Fruit fly (Drosophila melanogaster) whole organism, embryonic: ENCODE measurements around the gene CG6414.

Source experiments
- Adf1 ChIP-seq: fragments of 200-800 bp; sonication (Bioruptor generic); IDR thresholded peaks from 2 replicates; pipeline ENCODE4 v1.3.6; 2022; ENCODE audit warnings: missing biosample characterization, missing genetic modification characterization
- Atf-2 ChIP-seq: fragments of 200-800 bp; sonication (Bioruptor generic); optimal IDR thresholded peaks from 2 replicates; lab custom pipeline; 2016; ENCODE audit warnings: missing biosample characterization, missing genetic modification characterization
- B-H2 ChIP-seq: fragments of 200-800 bp; sonication (Bioruptor generic); optimal IDR thresholded peaks from 2 replicates; lab custom pipeline; 2018; ENCODE audit warnings: missing biosample characterization, mild to moderate bottlenecking, missing genetic modification characterization
- Bdp1 ChIP-seq: fragments of 200-800 bp; sonication (Bioruptor generic); optimal IDR thresholded peaks from 3 replicates; lab custom pipeline; 2016; ENCODE audit warnings: missing biosample characterization, missing genetic modification characterization
- CG11696 ChIP-seq: fragments of 200-800 bp; sonication (Bioruptor generic); IDR thresholded peaks from 2 replicates; pipeline ENCODE4 v1.3.6; 2022; ENCODE audit warnings: missing biosample characterization, missing genetic modification characterization
- CG13287 ChIP-seq: fragments of 200-800 bp; sonication (Bioruptor generic); IDR thresholded peaks from 2 replicates; pipeline ENCODE4 v1.3.6; 2022; ENCODE audit warnings: missing biosample characterization, missing genetic modification characterization; ENCODE audit not compliant: partially characterized antibody
- CG13296 ChIP-seq: fragments of 200-800 bp; sonication (Bioruptor generic); optimal IDR thresholded peaks from 3 replicates; lab custom pipeline; 2018; ENCODE audit warnings: missing biosample characterization, mild to moderate bottlenecking, missing genetic modification characterization
- CG13775 ChIP-seq: fragments of 200-800 bp; sonication (Bioruptor generic); optimal IDR thresholded peaks from 3 replicates; lab custom pipeline; 2017; ENCODE audit warnings: missing biosample characterization, mild to moderate bottlenecking, missing genetic modification characterization
- CG14710 ChIP-seq: fragments of 200-800 bp; sonication (Bioruptor generic); optimal IDR thresholded peaks from 3 replicates; lab custom pipeline; 2019; ENCODE audit warnings: missing biosample characterization, mild to moderate bottlenecking, missing genetic modification characterization, moderate library complexity
- CG15073 ChIP-seq: fragments of 200-800 bp; sonication (Bioruptor generic); optimal IDR thresholded peaks from 2 replicates; lab custom pipeline; 2016; ENCODE audit warnings: missing biosample characterization, missing genetic modification characterization
- CG16813 ChIP-seq: fragments of 200-800 bp; sonication (Bioruptor generic); IDR thresholded peaks from 3 replicates; pipeline ENCODE4 v1.3.6; 2022; ENCODE audit warnings: missing biosample characterization, missing genetic modification characterization; ENCODE audit not compliant: partially characterized antibody
- CG17359 ChIP-seq: fragments of 200-800 bp; sonication (Bioruptor generic); optimal IDR thresholded peaks from 3 replicates; lab custom pipeline; 2018; ENCODE audit warnings: missing biosample characterization, mild to moderate bottlenecking, missing genetic modification characterization, moderate library complexity
- CG17829 ChIP-seq: fragments of 200-800 bp; optimal IDR thresholded peaks from 2 replicates; lab custom pipeline; 2019; ENCODE audit warnings: missing biosample characterization, mild to moderate bottlenecking, missing genetic modification characterization, moderate library complexity
- CG2116 ChIP-seq: fragments of 200-800 bp; sonication (Bioruptor generic); optimal IDR thresholded peaks from 3 replicates; lab custom pipeline; 2018; ENCODE audit warnings: missing biosample characterization, mild to moderate bottlenecking, missing genetic modification characterization
- CG2889 ChIP-seq: fragments of 200-800 bp; sonication (Bioruptor generic); IDR thresholded peaks from 3 replicates; pipeline ENCODE4 v1.3.6; 2022; ENCODE audit warnings: missing biosample characterization, missing genetic modification characterization
- CG31365 ChIP-seq: fragments of 200-800 bp; sonication (Bioruptor generic); optimal IDR thresholded peaks from 2 replicates; lab custom pipeline; 2018; ENCODE audit warnings: missing biosample characterization, mild to moderate bottlenecking, missing genetic modification characterization
- CG9609 ChIP-seq: fragments of 200-800 bp; sonication (Bioruptor generic); optimal IDR thresholded peaks from 3 replicates; lab custom pipeline; 2016; ENCODE audit warnings: missing biosample characterization, missing genetic modification characterization
- Dll ChIP-seq: fragments of 200-800 bp; sonication (Bioruptor generic); IDR thresholded peaks from 4 replicates; pipeline ENCODE4 v1.3.6; 2022; ENCODE audit warnings: missing biosample characterization, missing genetic modification characterization; ENCODE audit not compliant: partially characterized antibody
- HLH3B ChIP-seq: fragments of 200-800 bp; sonication (Bioruptor generic); IDR thresholded peaks from 2 replicates; pipeline ENCODE4 v1.3.6; 2022; ENCODE audit warnings: missing biosample characterization, missing genetic modification characterization
- MESR4 ChIP-seq: fragments of 200-800 bp; sonication (Bioruptor generic); optimal IDR thresholded peaks from 2 replicates; lab custom pipeline; 2018; ENCODE audit warnings: missing biosample characterization, mild to moderate bottlenecking, missing genetic modification characterization, moderate library complexity
- Max ChIP-seq: fragments of 200-800 bp; sonication (Bioruptor generic); optimal IDR thresholded peaks from 2 replicates; lab custom pipeline; 2016; ENCODE audit warnings: missing biosample characterization, mild to moderate bottlenecking, missing genetic modification characterization
- NFAT ChIP-seq: fragments of 200-800 bp; sonication (Bioruptor generic); IDR thresholded peaks from 2 replicates; pipeline ENCODE4 v1.3.6; 2022; ENCODE audit warnings: missing biosample characterization, missing genetic modification characterization
- Oaz ChIP-seq: fragments of 200-800 bp; sonication (Bioruptor generic); IDR thresholded peaks from 2 replicates; pipeline ENCODE4 v1.3.6; 2022; ENCODE audit warnings: missing biosample characterization, missing genetic modification characterization
- Pdp1 ChIP-seq, 2 experiments: fragments of 200-800 bp; sonication (Bioruptor generic); optimal IDR thresholded peaks; 3 replicates each; lab custom pipeline; 2016; ENCODE audit warnings: missing biosample characterization in 2 of 2, missing genetic modification characterization in 2 of 2, mild to moderate bottlenecking in 1 of 2, moderate library complexity in 1 of 2
- Poxn ChIP-seq: fragments of 200-800 bp; sonication (Bioruptor generic); IDR thresholded peaks from 2 replicates; pipeline ENCODE4 v1.3.6; 2022; ENCODE audit warnings: missing biosample characterization, missing genetic modification characterization
- Sox100B ChIP-seq: fragments of 200-800 bp; sonication (Bioruptor generic); optimal IDR thresholded peaks from 3 replicates; lab custom pipeline; 2018; ENCODE audit warnings: missing biosample characterization, mild to moderate bottlenecking, missing genetic modification characterization
- Trl ChIP-seq, 3 experiments: fragments of >200 bp in 2 of 3; fragments of 200-800 bp in 1 of 3; sonication (Bioruptor generic) in 1 of 3; optimal IDR thresholded peaks; 2 replicates in 1 of 3; 3 replicates in 2 of 3; lab custom pipeline; 2016 to 2017; ENCODE audit warnings: missing biosample characterization in 1 of 3, missing genetic modification characterization in 1 of 3
- ac ChIP-seq: fragments of 200-800 bp; sonication (Bioruptor generic); optimal IDR thresholded peaks from 3 replicates; lab custom pipeline; 2017; ENCODE audit warnings: missing biosample characterization, mild to moderate bottlenecking, missing genetic modification characterization
- bab2 ChIP-seq: fragments of 200-800 bp; sonication (Bioruptor generic); optimal IDR thresholded peaks from 2 replicates; lab custom pipeline; 2016; ENCODE audit warnings: missing biosample characterization, missing genetic modification characterization
- cas ChIP-seq: fragments of 200-800 bp; sonication (Bioruptor generic); IDR thresholded peaks from 2 replicates; pipeline ENCODE4 v1.3.6; 2022; ENCODE audit warnings: missing biosample characterization, missing genetic modification characterization
- chinmo ChIP-seq: fragments of 200-800 bp; sonication (Bioruptor generic); IDR thresholded peaks from 4 replicates; pipeline ENCODE4 v1.3.6; 2022; ENCODE audit warnings: missing biosample characterization, missing genetic modification characterization; ENCODE audit not compliant: partially characterized antibody
- chm ChIP-seq: fragments of 200-800 bp; sonication (Bioruptor generic); IDR thresholded peaks from 2 replicates; pipeline ENCODE4 v1.3.6; 2022; ENCODE audit warnings: missing biosample characterization, missing genetic modification characterization
- corto ChIP-seq: fragments of 200-800 bp; sonication (Bioruptor generic); optimal IDR thresholded peaks from 2 replicates; lab custom pipeline; 2016; ENCODE audit warnings: missing biosample characterization, mild to moderate bottlenecking, missing genetic modification characterization, moderate library complexity
- croc ChIP-seq: fragments of 200-800 bp; sonication (Bioruptor generic); conservative IDR thresholded peaks from 3 replicates; pipeline ENCODE4 v1.3.6; 2022; ENCODE audit warnings: missing biosample characterization, missing genetic modification characterization
- crol ChIP-seq: fragments of 200-800 bp; sonication (Bioruptor generic); IDR thresholded peaks from 2 replicates; pipeline ENCODE4 v1.3.6; 2022; ENCODE audit warnings: missing biosample characterization, missing genetic modification characterization
- crp ChIP-seq, 2 experiments: fragments of 200-800 bp; sonication (Bioruptor generic); optimal IDR thresholded peaks; 2 replicates in 1 of 2; 3 replicates in 1 of 2; lab custom pipeline; 2017; ENCODE audit warnings: missing biosample characterization in 2 of 2, missing genetic modification characterization in 2 of 2, mild to moderate bottlenecking in 1 of 2, moderate library complexity in 1 of 2
- dmrt11E ChIP-seq: fragments of 200-800 bp; sonication (Bioruptor generic); optimal IDR thresholded peaks from 3 replicates; lab custom pipeline; 2018; ENCODE audit warnings: missing biosample characterization, mild to moderate bottlenecking, missing genetic modification characterization, moderate library complexity
- eyg ChIP-seq: fragments of 200-800 bp; sonication (Bioruptor generic); optimal IDR thresholded peaks from 3 replicates; lab custom pipeline; 2016; ENCODE audit warnings: missing biosample characterization, missing genetic modification characterization
- gfzf ChIP-seq: fragments of 200-800 bp; sonication (Bioruptor generic); optimal IDR thresholded peaks from 2 replicates; lab custom pipeline; 2016; ENCODE audit warnings: missing biosample characterization, mild to moderate bottlenecking, missing genetic modification characterization, moderate library complexity
- ham ChIP-seq: fragments of 200-800 bp; sonication (Bioruptor generic); IDR thresholded peaks from 2 replicates; pipeline ENCODE4 v1.3.6; 2022; ENCODE audit warnings: missing biosample characterization, missing genetic modification characterization
- jigr1 ChIP-seq: fragments of 200-800 bp; sonication (Bioruptor generic); IDR thresholded peaks from 3 replicates; pipeline ENCODE4 v1.3.6; 2022; ENCODE audit warnings: missing biosample characterization, missing genetic modification characterization
- kah ChIP-seq: fragments of 200-800 bp; sonication (Bioruptor generic); optimal IDR thresholded peaks from 2 replicates; lab custom pipeline; 2018; ENCODE audit warnings: missing biosample characterization, mild to moderate bottlenecking, missing genetic modification characterization
- org-1 ChIP-seq: fragments of 200-800 bp; sonication (Bioruptor generic); optimal IDR thresholded peaks from 2 replicates; lab custom pipeline; 2017; ENCODE audit warnings: missing biosample characterization, missing genetic modification characterization
- pita ChIP-seq: fragments of 200-800 bp; sonication (Bioruptor generic); optimal IDR thresholded peaks from 2 replicates; lab custom pipeline; 2017; ENCODE audit warnings: missing biosample characterization, mild to moderate bottlenecking, missing genetic modification characterization
- row ChIP-seq: fragments of 200-800 bp; sonication (Bioruptor generic); IDR thresholded peaks from 3 replicates; pipeline ENCODE4 v1.3.6; 2022; ENCODE audit warnings: missing biosample characterization, missing genetic modification characterization
- schlank ChIP-seq: fragments of 200-800 bp; sonication (Bioruptor generic); optimal IDR thresholded peaks from 2 replicates; lab custom pipeline; 2018; ENCODE audit warnings: missing biosample characterization, mild to moderate bottlenecking, missing genetic modification characterization
- stc ChIP-seq: fragments of 200-800 bp; sonication (Bioruptor generic); IDR thresholded peaks from 2 replicates; pipeline ENCODE4 v1.3.6; 2022; ENCODE audit warnings: missing biosample characterization, missing genetic modification characterization
- tgo ChIP-seq: fragments of 200-800 bp; sonication (Bioruptor generic); IDR thresholded peaks from 3 replicates; pipeline ENCODE4 v1.3.6; 2022; ENCODE audit warnings: missing biosample characterization, missing genetic modification characterization
- trem ChIP-seq: fragments of 200-800 bp; optimal IDR thresholded peaks from 3 replicates; lab custom pipeline; 2019; ENCODE audit warnings: missing biosample characterization, mild to moderate bottlenecking, missing genetic modification characterization, moderate library complexity
- tx ChIP-seq: fragments of 200-800 bp; sonication (Bioruptor generic); optimal IDR thresholded peaks from 2 replicates; lab custom pipeline; 2016; ENCODE audit warnings: missing biosample characterization, missing genetic modification characterization
- z ChIP-seq: fragments of 200-800 bp; sonication (Bioruptor generic); IDR thresholded peaks from 3 replicates; pipeline ENCODE4 v1.3.6; 2022; ENCODE audit warnings: missing biosample characterization, missing genetic modification characterization

CG6414 gene

dm6 chrX:3964965-3965420, 6.2 kb downstream of the CG6414 start, which contains the start of gene lva (continued):
- TF ChIP-seq corto (GFP tag; lab: Kevin White, UChicago) (no peak), dmrt11E (tag; lab: Kevin White, UChicago) (no peak), kah (GFP tag; lab: Kevin White, UChicago) (no peak), crp (GFP tag; optimal IDR thresholded peaks at IDR 0.05; lab: Kevin White, UChicago) (no peak), ham (GFP tag; lab: Robert Waterston, UW) (no peak), CG16813 (peak; percentile 51), croc (GFP tag; lab: Robert Waterston, UW) (no peak), CG31365 (tag; lab: Kevin White, UChicago) (no peak), row (GFP tag; lab: Robert Waterston, UW) (no peak), Max (GFP tag; lab: Kevin White, UChicago) (no peak), jigr1 (GFP tag; lab: Robert Waterston, UW) (no peak), crol (GFP tag; lab: Robert Waterston, UW) (no peak), Dll (peak; percentile 55; the same call in 1 of the 4 replicates), CG2116 (GFP tag; lab: Kevin White, UChicago) (peak; percentile 64), CG17829 (tag; lab: Kevin White, UChicago) (no peak), CG11696 (GFP tag; lab: Robert Waterston, UW) (no peak), CG13296 (GFP tag; lab: Kevin White, UChicago) (no peak), Oaz (GFP tag; lab: Robert Waterston, UW) (no peak), CG13287 (GFP tag; lab: Robert Waterston, UW) (peak; percentile 58; the same call in 1 of the 2 replicates), trem (tag; lab: Kevin White, UChicago) (peak; percentile 51), pita (GFP tag; lab: Kevin White, UChicago) (no peak), MESR4 (GFP tag; lab: Kevin White, UChicago) (peak; percentile 97), tx (GFP tag; lab: Kevin White, UChicago) (no peak), CG9609 (GFP tag; lab: Kevin White, UChicago) (no peak), Bdp1 (no peak), B-H2 (no peak), CG15073 (no peak), ac (GFP tag; lab: Kevin White, UChicago) (no peak), eyg (GFP tag; lab: Kevin White, UChicago) (no peak), stc (no peak), NFAT (GFP tag; lab: Robert Waterston, UW) (no peak), z (no peak), Adf1 (GFP tag; lab: Robert Waterston, UW) (no peak), Trl (optimal IDR thresholded peaks at IDR 0.05; lab: Kevin White, UChicago) (no peak), Trl (GFP tag; optimal IDR thresholded peaks at IDR 0.05; lab: Kevin White, UChicago) (no peak), Poxn (GFP tag; lab: Robert Waterston, UW) (no peak), org-1 (no peak), gfzf (peak; percentile 22), Sox100B (GFP tag; lab: Kevin White, UChicago) (no peak), chm (GFP tag; lab: Robert Waterston, UW) (no peak), tgo (GFP tag; lab: Robert Waterston, UW) (no peak), CG17359 (tag; lab: Kevin White, UChicago) (no peak), HLH3B (GFP tag; lab: Robert Waterston, UW) (no peak), Atf-2 (GFP tag; lab: Kevin White, UChicago) (no peak), CG13775 (no peak), CG14710 (tag; lab: Kevin White, UChicago) (peak; percentile 51), schlank (tag; lab: Kevin White, UChicago) (no peak), bab2 (no peak), CG2889 (GFP tag; lab: Robert Waterston, UW) (no peak), Pdp1 (GFP tag; optimal IDR thresholded peaks at IDR 0.05; lab: Kevin White, UChicago) (no peak), cas (no peak), chinmo (GFP tag; lab: Robert Waterston, UW) (0 out of 4 replicates have a peak, but pooled peaks have one; percentile 26)
